Fruit fly (Drosophila melanogaster) whole organism, pupa: Measurements from ENCODE around the gene Art3.

Experiments used
- CG10348 ChIP-seq: fragments of 200-800 bp; sonication (Bioruptor generic); IDR thresholded peaks from 2 replicates; pipeline ENCODE4 v1.3.6; 2022; ENCODE audit warnings: missing biosample characterization, missing genetic modification characterization
- CG12605 ChIP-seq: fragments of 200-800 bp; sonication (Bioruptor generic); IDR thresholded peaks from 2 replicates; pipeline ENCODE4 v1.3.6; 2022; ENCODE audit warnings: missing biosample characterization, missing genetic modification characterization
- CG13204 ChIP-seq: fragments of 200-800 bp; sonication (Bioruptor generic); optimal IDR thresholded peaks from 2 replicates; lab custom pipeline; 2018; ENCODE audit warnings: missing biosample characterization, mild to moderate bottlenecking, missing genetic modification characterization, moderate library complexity
- CG14655 ChIP-seq: fragments of 200-800 bp; sonication (Bioruptor generic); optimal IDR thresholded peaks from 3 replicates; lab custom pipeline; 2017; ENCODE audit warnings: mild to moderate bottlenecking, missing biosample characterization, missing genetic modification reagents, missing genetic modification characterization
- CG15710 ChIP-seq: fragments of 200-800 bp; sonication (Bioruptor generic); optimal IDR thresholded peaks from 2 replicates; lab custom pipeline; 2018; ENCODE audit warnings: missing biosample characterization, mild to moderate bottlenecking, missing genetic modification characterization, moderate library complexity
- CG17806 ChIP-seq: fragments of 200-800 bp; sonication (Bioruptor generic); optimal IDR thresholded peaks from 2 replicates; lab custom pipeline; 2018; ENCODE audit warnings: missing biosample characterization, mild to moderate bottlenecking, missing genetic modification characterization, moderate library complexity
- CG32121 ChIP-seq: fragments of 200-800 bp; sonication (Bioruptor generic); IDR thresholded peaks from 2 replicates; pipeline ENCODE4 v1.3.6; 2022; ENCODE audit warnings: missing biosample characterization, missing genetic modification characterization
- CG34367 ChIP-seq: fragments of 200-800 bp; sonication (Bioruptor generic); optimal IDR thresholded peaks from 2 replicates; lab custom pipeline; 2018; ENCODE audit warnings: missing biosample characterization, mild to moderate bottlenecking, missing genetic modification characterization
- CG4496 ChIP-seq: fragments of 200-800 bp; sonication (Bioruptor generic); IDR thresholded peaks from 3 replicates; pipeline ENCODE4 v1.3.6; 2022; ENCODE audit warnings: missing biosample characterization, missing genetic modification characterization
- CG8159 ChIP-seq: fragments of 200-800 bp; sonication (Bioruptor generic); optimal IDR thresholded peaks from 3 replicates; lab custom pipeline; 2018; ENCODE audit warnings: missing biosample characterization, mild to moderate bottlenecking, missing genetic modification characterization, moderate library complexity
- CG8301 ChIP-seq: fragments of 200-800 bp; sonication (Bioruptor generic); optimal IDR thresholded peaks from 2 replicates; lab custom pipeline; 2018; ENCODE audit warnings: missing biosample characterization, mild to moderate bottlenecking, missing genetic modification characterization
- CG9948 ChIP-seq: fragments of 200-800 bp; sonication (Bioruptor generic); optimal IDR thresholded peaks from 2 replicates; lab custom pipeline; 2018; ENCODE audit warnings: missing biosample characterization, mild to moderate bottlenecking, missing genetic modification characterization, moderate library complexity
- D1 ChIP-seq: fragments of 200-800 bp; sonication (Bioruptor generic); optimal IDR thresholded peaks from 2 replicates; lab custom pipeline; 2018; ENCODE audit warnings: missing biosample characterization, mild to moderate bottlenecking, missing genetic modification characterization, moderate library complexity
- EcR ChIP-seq: fragments of 200-800 bp; sonication (Bioruptor generic); optimal IDR thresholded peaks from 3 replicates; lab custom pipeline; 2019; ENCODE audit warnings: missing biosample characterization, missing genetic modification characterization, mild to moderate bottlenecking, moderate library complexity, missing genetic modification reagents
- Ets98B ChIP-seq: fragments of 200-800 bp; sonication (Bioruptor generic); IDR thresholded peaks from 2 replicates; pipeline ENCODE4 v1.3.6; 2022; ENCODE audit warnings: missing biosample characterization, missing genetic modification characterization
- Pif1A ChIP-seq: fragments of 200-800 bp; sonication (Bioruptor generic); optimal IDR thresholded peaks from 3 replicates; lab custom pipeline; 2016; ENCODE audit warnings: missing biosample characterization, missing genetic modification characterization
- Pif1B ChIP-seq: fragments of 200-800 bp; sonication (Bioruptor generic); optimal IDR thresholded peaks from 3 replicates; lab custom pipeline; 2016; ENCODE audit warnings: missing biosample characterization, missing genetic modification characterization
- Snoo ChIP-seq: fragments of 200-800 bp; sonication (Bioruptor generic); optimal IDR thresholded peaks from 3 replicates; lab custom pipeline; 2017; ENCODE audit warnings: missing biosample characterization, mild to moderate bottlenecking, missing genetic modification characterization, inconsistent platforms
- fd96Ca ChIP-seq: fragments of 200-800 bp; sonication (Bioruptor generic); IDR thresholded peaks from 3 replicates; pipeline ENCODE4 v1.3.6; 2022; ENCODE audit warnings: missing biosample characterization, missing genetic modification characterization
- gl ChIP-seq: fragments of 200-800 bp; sonication (Bioruptor generic); optimal IDR thresholded peaks from 2 replicates; lab custom pipeline; 2018; ENCODE audit warnings: missing biosample characterization, mild to moderate bottlenecking, missing genetic modification characterization
- rn ChIP-seq: fragments of 200-800 bp; sonication (Bioruptor generic); IDR thresholded peaks from 2 replicates; pipeline ENCODE4 v1.3.6; 2022; ENCODE audit warnings: missing biosample characterization, missing genetic modification characterization

Gene Art3

DNA sequence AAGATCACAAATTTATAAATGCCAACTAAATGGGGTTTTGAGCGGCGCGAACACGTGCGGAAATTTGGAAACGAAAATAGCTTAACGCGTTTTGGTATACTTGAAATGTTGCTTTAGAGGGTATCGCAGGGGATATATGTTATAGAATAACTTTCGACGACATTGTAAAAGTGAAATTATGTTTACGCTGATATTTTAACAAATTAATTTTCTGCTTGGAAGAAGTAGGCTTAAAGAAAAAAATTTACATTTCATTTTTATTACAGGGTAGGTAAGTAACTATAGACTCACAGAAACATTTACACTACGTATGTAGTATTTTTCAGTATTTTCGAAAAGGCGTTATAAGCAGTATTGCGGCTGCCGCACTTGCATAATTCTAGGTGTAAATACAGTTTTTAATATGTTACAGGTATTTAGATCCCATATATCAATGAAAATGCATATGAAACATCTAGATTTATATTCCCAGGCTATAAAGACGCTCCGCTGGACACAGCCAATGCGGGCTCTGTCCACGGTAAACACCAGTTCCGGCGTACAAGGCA is at the start of gene Art3, which contains the start of gene mRpS10:
TSS of gene Art3 (minus strand) at position 80 of the 548 bp plus-strand sequence.
TSS of gene mRpS10 (plus strand) at position 337 of the 548 bp plus-strand sequence.
- TF ChIP-seq Snoo (tag; lab: Kevin White, UChicago) (peak; percentile 100), CG4496 (GFP tag; lab: Robert Waterston, UW) (peak; percentile 100), CG32121 (peak; percentile 100), fd96Ca (GFP tag; lab: Robert Waterston, UW) (peak; percentile 89), D1 (tag; lab: Kevin White, UChicago) (no peak), CG17806 (peak; percentile 100), CG13204 (GFP tag; lab: Kevin White, UChicago) (no peak), Pif1B (GFP tag; lab: Kevin White, UChicago) (peak; percentile 99), gl (tag; lab: Kevin White, UChicago) (peak; percentile 99), CG34367 (tag; lab: Kevin White, UChicago) (peak; percentile 100), CG10348 (peak; percentile 99), CG12605 (GFP tag; lab: Robert Waterston, UW) (peak; percentile 100), EcR (GFP tag; lab: Kevin White, UChicago) (no peak), CG8159 (peak; percentile 100), rn (GFP tag; lab: Robert Waterston, UW) (peak; percentile 100), Ets98B (GFP tag; lab: Robert Waterston, UW) (peak; percentile 100), CG15710 (tag; lab: Kevin White, UChicago) (peak; percentile 100), CG8301 (tag; lab: Kevin White, UChicago) (peak; percentile 100), CG14655 (GFP tag; lab: Kevin White, UChicago) (peak; percentile 100), Pif1A (GFP tag; lab: Kevin White, UChicago) (peak; percentile 99), CG9948 (tag; lab: Kevin White, UChicago) (peak; percentile 100)

DNA sequence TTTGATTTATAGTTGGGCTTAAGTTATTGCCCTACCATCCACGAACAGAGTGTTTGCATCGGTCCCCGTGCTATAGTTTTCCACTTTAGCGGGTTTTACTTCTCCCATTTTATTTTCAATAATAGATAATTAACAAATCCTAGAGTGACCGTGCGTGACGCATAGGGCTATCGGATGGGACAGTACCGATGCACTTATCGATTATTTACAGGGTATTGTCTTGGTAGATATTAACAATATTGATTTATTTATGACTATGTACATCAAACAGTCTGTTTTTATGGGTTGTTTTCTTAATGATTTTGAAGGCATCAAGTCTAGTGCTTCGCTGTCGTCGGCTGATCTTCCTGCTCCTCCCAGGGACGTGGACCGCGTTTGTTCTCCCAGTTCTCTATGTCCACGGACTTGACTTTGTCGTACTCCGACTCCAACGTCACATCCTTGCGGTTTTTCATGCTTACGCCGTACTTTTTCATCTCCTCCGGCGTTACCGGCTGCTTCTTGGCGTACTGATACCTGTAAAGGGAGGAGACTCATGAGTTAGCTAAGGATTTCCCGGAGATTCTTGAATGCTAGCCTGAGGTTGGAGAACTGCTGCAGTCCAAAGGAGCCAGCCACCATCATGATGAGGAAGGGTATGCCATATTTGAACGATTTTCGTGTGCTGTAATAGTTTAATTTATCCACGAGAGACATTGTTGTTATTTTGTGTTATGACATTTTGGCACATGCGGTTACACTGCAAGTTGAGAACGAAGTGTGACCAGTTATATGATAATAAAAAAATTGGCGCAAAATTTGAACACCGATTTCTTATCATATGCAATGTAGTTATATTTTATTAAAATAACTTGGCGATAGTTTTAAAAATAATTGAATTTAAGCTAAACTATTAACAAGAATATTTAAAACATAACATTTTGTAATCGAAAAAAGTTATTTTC is 49.0 kb upstream of the Art3 start, which contains the start of the genes MRG15 and Tm1:
TSS of gene MRG15 (minus strand) at position 184 of the 944 bp plus-strand sequence.
TSS of gene Tm1 (plus strand) at position 295 of the 944 bp plus-strand sequence.
- no peak for TF ChIP-seq CG34367 (tag; lab: Kevin White, UChicago)
- TF ChIP-seq CG14655 (GFP tag; lab: Kevin White, UChicago) = no peak
- TF ChIP-seq D1 (tag; lab: Kevin White, UChicago) = no peak
- no peak for TF ChIP-seq CG10348
- no peak for TF ChIP-seq CG8301 (tag; lab: Kevin White, UChicago)
- TF ChIP-seq CG9948 (tag; lab: Kevin White, UChicago) = no peak
- TF ChIP-seq CG15710 (tag; lab: Kevin White, UChicago) = no peak
- no peak for TF ChIP-seq gl (tag; lab: Kevin White, UChicago)
- no peak for TF ChIP-seq Pif1A (GFP tag; lab: Kevin White, UChicago)
- no peak for TF ChIP-seq CG4496 (GFP tag; lab: Robert Waterston, UW)
- no peak for TF ChIP-seq CG12605 (GFP tag; lab: Robert Waterston, UW)
- TF ChIP-seq CG32121 = no peak

DNA sequence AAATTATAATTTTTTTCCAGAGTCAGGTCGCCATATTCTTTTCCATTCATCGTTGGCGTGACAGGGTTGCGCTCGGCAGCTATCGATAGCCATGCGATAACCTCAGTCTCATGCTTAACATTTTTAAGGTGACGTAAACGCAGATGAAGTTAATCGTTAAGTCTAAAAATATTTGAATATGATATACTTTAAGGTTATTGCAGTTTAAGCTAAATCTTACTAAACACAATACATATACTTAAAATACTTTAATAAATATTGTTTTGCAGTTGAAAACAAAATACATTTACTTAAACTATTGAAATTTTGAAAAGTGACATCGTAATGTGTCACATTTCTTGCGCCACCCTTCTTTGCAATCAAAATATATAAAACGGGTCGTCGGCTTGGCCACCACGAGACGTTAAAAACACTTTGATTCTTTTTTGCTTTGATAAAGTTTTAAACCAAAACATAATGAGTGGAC is 46.0 kb upstream of the Art3 start, which contains the start of the genes Cp190 and CG4338:
TSS of gene Cp190 (minus strand) at position 84 of the 466 bp plus-strand sequence.
TSS of gene CG4338 (plus strand) at position 365 of the 466 bp plus-strand sequence.
- TF ChIP-seq CG13204 (GFP tag; lab: Kevin White, UChicago) (no peak), D1 (tag; lab: Kevin White, UChicago) (no peak), CG10348 (peak; percentile 83), Ets98B (GFP tag; lab: Robert Waterston, UW) (peak; percentile 90), EcR (GFP tag; lab: Kevin White, UChicago) (peak; percentile 85), CG4496 (GFP tag; lab: Robert Waterston, UW) (peak; percentile 93), CG34367 (tag; lab: Kevin White, UChicago) (peak; percentile 97), Snoo (tag; lab: Kevin White, UChicago) (peak; percentile 97), CG17806 (peak; percentile 98), CG9948 (tag; lab: Kevin White, UChicago) (peak; percentile 98), rn (GFP tag; lab: Robert Waterston, UW) (peak; percentile 87), CG8301 (tag; lab: Kevin White, UChicago) (peak; percentile 98), CG15710 (tag; lab: Kevin White, UChicago) (peak; percentile 98), Pif1A (GFP tag; lab: Kevin White, UChicago) (no peak), CG32121 (peak; percentile 96), CG8159 (peak; percentile 99), fd96Ca (GFP tag; lab: Robert Waterston, UW) (peak; percentile 67; the same call in 2 of the 3 replicates), CG14655 (GFP tag; lab: Kevin White, UChicago) (no peak), Pif1B (GFP tag; lab: Kevin White, UChicago) (no peak), CG12605 (GFP tag; lab: Robert Waterston, UW) (peak; percentile 94), gl (tag; lab: Kevin White, UChicago) (peak; percentile 91)

DNA sequence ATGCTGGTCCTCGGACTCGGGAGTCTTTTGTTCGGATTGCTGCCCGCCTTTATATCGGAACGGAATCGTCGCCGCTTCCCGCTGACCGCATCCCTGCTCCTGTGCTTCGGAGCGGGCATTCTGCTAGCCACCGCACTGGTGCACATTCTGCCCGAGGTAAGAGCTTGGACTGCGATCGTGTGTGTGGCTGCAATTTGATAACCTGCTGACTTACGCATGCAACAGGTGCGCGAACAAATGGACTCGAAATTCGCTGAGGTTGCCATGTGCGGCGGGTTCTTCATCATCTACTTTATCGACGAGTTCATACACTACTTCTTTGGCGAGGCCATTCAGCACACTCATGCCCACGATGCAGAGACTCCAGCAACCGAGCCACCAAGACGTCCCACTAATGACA is 39.6 kb upstream of the Art3 start:
- no peak for TF ChIP-seq Pif1A (GFP tag; lab: Kevin White, UChicago)
- no peak for TF ChIP-seq EcR (GFP tag; lab: Kevin White, UChicago)
- TF ChIP-seq D1 (tag; lab: Kevin White, UChicago) = no peak
